Worm (Caenorhabditis elegans) whole organism, young adult: Measurements from ENCODE around the gene Y66C5A.2.

Experiments
- B0336.3 ChIP-seq: fragments of 200-800 bp; sonication (Bioruptor generic); IDR thresholded peaks from 2 replicates; pipeline ENCODE4 v1.3.6; 2022; ENCODE audit warnings: missing genetic modification characterization, missing compliant biosample characterization
- C17E4.6 ChIP-seq: fragments of 200-800 bp; sonication (Bioruptor generic); IDR thresholded peaks from 2 replicates; pipeline ENCODE4 v1.3.6; 2022; ENCODE audit warnings: missing genetic modification reagents, missing genetic modification characterization, missing compliant biosample characterization
- F39B2.1 ChIP-seq: fragments of 200-800 bp; sonication (Bioruptor generic); IDR thresholded peaks from 2 replicates; pipeline ENCODE4 v1.3.6; 2022; ENCODE audit warnings: missing genetic modification reagents, missing genetic modification characterization, missing compliant biosample characterization
- F49E8.2 ChIP-seq: sonication (generic microtip); optimal IDR thresholded peaks from 3 replicates; lab custom pipeline; 2017; ENCODE audit warnings: missing genetic modification characterization, mild to moderate bottlenecking, missing compliant biosample characterization, antibody characterized with exemption, moderate library complexity; ENCODE audit not compliant: insufficient read depth
- F57A8.1 ChIP-seq: fragments of 200-800 bp; sonication (Bioruptor generic); optimal IDR thresholded peaks from 2 replicates; lab custom pipeline; 2018; ENCODE audit warnings: mild to moderate bottlenecking, missing genetic modification characterization, moderate library complexity, missing compliant biosample characterization
- F57C9.4 ChIP-seq: sonication (generic microtip); optimal IDR thresholded peaks from 2 replicates; lab custom pipeline; 2017; ENCODE audit warnings: mild to moderate bottlenecking, missing genetic modification characterization, missing compliant biosample characterization
- Y53F4B.3 ChIP-seq: fragments of 200-800 bp; sonication (Bioruptor generic); IDR thresholded peaks from 2 replicates; pipeline ENCODE4 v1.3.6; 2022; ENCODE audit warnings: missing genetic modification reagents, missing genetic modification characterization, missing compliant biosample characterization
- Y56A3A.18 ChIP-seq: fragments of 200-800 bp; sonication (Bioruptor generic); IDR thresholded peaks from 2 replicates; pipeline ENCODE4 v1.3.6; 2022; ENCODE audit warnings: missing genetic modification reagents, missing genetic modification characterization, missing compliant biosample characterization
- Y79H2A.3 ChIP-seq: fragments of 200-800 bp; sonication (Bioruptor generic); conservative IDR thresholded peaks from 2 replicates; pipeline ENCODE4 v1.3.6; 2022; ENCODE audit warnings: missing genetic modification reagents, missing genetic modification characterization, missing compliant biosample characterization
- atf-7 ChIP-seq: sonication (generic microtip); optimal IDR thresholded peaks from 2 replicates; lab custom pipeline; 2017; ENCODE audit warnings: mild to moderate bottlenecking, missing genetic modification characterization, missing compliant biosample characterization
- bed-1 ChIP-seq: fragments of 200-800 bp; sonication (Bioruptor generic); IDR thresholded peaks from 2 replicates; pipeline ENCODE4 v1.3.6; 2022; ENCODE audit warnings: missing genetic modification reagents, missing genetic modification characterization, missing compliant biosample characterization
- cebp-1 ChIP-seq, 2 experiments: fragments of 200-800 bp in 1 of 2; sonication (Bioruptor generic) in 1 of 2; sonication (generic microtip) in 1 of 2; IDR thresholded peaks in 1 of 2; optimal IDR thresholded peaks in 1 of 2; 2 replicates each; pipeline versions ENCODE4 v1.3.6 to Lab custom; 2017 to 2022; ENCODE audit warnings: missing compliant biosample characterization in 2 of 2, missing genetic modification characterization in 2 of 2, mild to moderate bottlenecking in 1 of 2, missing genetic modification reagents in 1 of 2, moderate library complexity in 1 of 2
- cebp-2 ChIP-seq: fragments of 200-800 bp; sonication (Bioruptor generic); IDR thresholded peaks from 2 replicates; pipeline ENCODE4 v1.3.6; 2022; ENCODE audit warnings: missing genetic modification characterization, missing compliant biosample characterization
- ceh-58 ChIP-seq: fragments of 200-800 bp; sonication (Bioruptor generic); IDR thresholded peaks from 2 replicates; pipeline ENCODE4 v1.3.6; 2022; ENCODE audit warnings: missing genetic modification characterization, missing compliant biosample characterization
- dox-1 ChIP-seq: fragments of 200-800 bp; sonication (Bioruptor generic); IDR thresholded peaks from 2 replicates; pipeline ENCODE4 v1.3.6; 2022; ENCODE audit warnings: missing genetic modification reagents, missing genetic modification characterization, missing compliant biosample characterization
- dpl-1 ChIP-seq: fragments of 150-350 bp; optimal IDR thresholded peaks from 2 replicates; lab custom pipeline; 2014; ENCODE audit warnings: missing biosample characterization, missing genetic modification reagents, missing genetic modification characterization
- efl-1 ChIP-seq: fragments of 150-350 bp; optimal IDR thresholded peaks from 2 replicates; lab custom pipeline; 2014; ENCODE audit warnings: missing biosample characterization, missing genetic modification reagents, missing genetic modification characterization
- egl-44 ChIP-seq: fragments of 200-800 bp; sonication (Bioruptor generic); IDR thresholded peaks from 2 replicates; pipeline ENCODE4 v1.3.6; 2022; ENCODE audit warnings: missing genetic modification reagents, missing genetic modification characterization, missing compliant biosample characterization
- egrh-3 ChIP-seq: fragments of 200-800 bp; sonication (Bioruptor generic); IDR thresholded peaks from 2 replicates; pipeline ENCODE4 v1.3.6; 2022; ENCODE audit warnings: missing genetic modification reagents, missing genetic modification characterization, missing compliant biosample characterization
- ets-4 ChIP-seq: fragments of 200-800 bp; sonication (Bioruptor generic); optimal IDR thresholded peaks from 2 replicates; lab custom pipeline; 2018; ENCODE audit warnings: mild to moderate bottlenecking, missing genetic modification characterization, missing compliant biosample characterization
- gei-17 ChIP-seq: fragments of 200-800 bp; sonication (Bioruptor generic); optimal IDR thresholded peaks from 2 replicates; lab custom pipeline; 2018; ENCODE audit warnings: mild to moderate bottlenecking, missing genetic modification characterization, missing compliant biosample characterization
- hrde-1 ChIP-seq: sonication (generic microtip); optimal IDR thresholded peaks from 2 replicates; lab custom pipeline; 2016; ENCODE audit warnings: missing genetic modification characterization, mild to moderate bottlenecking, missing compliant biosample characterization, moderate library complexity, missing genotype, missing genetic modification reagents, borderline replicate concordance
- hsf-1 ChIP-seq: fragments of 200-800 bp; sonication (Bioruptor generic); IDR thresholded peaks from 2 replicates; pipeline ENCODE4 v1.3.6; 2022; ENCODE audit warnings: missing genetic modification reagents, missing genetic modification characterization, missing compliant biosample characterization
- lag-1 ChIP-seq: fragments of 200-800 bp; sonication (Bioruptor generic); IDR thresholded peaks from 2 replicates; pipeline ENCODE4 v1.3.6; 2022; ENCODE audit warnings: missing genetic modification reagents, missing genetic modification characterization, missing compliant biosample characterization
- lin-40 ChIP-seq: sonication (generic microtip); optimal IDR thresholded peaks from 2 replicates; lab custom pipeline; 2016; ENCODE audit warnings: missing genetic modification characterization, mild to moderate bottlenecking, missing compliant biosample characterization, missing genotype, missing genetic modification reagents
- lsl-1 ChIP-seq: fragments of 200-800 bp; sonication (Bioruptor generic); optimal IDR thresholded peaks from 2 replicates; lab custom pipeline; 2018; ENCODE audit warnings: mild to moderate bottlenecking, missing genetic modification characterization, moderate library complexity, missing compliant biosample characterization
- madf-8 ChIP-seq: fragments of 200-800 bp; sonication (Bioruptor generic); conservative IDR thresholded peaks from 2 replicates; pipeline ENCODE4 v1.3.6; 2022; ENCODE audit warnings: missing genetic modification reagents, missing genetic modification characterization, missing compliant biosample characterization
- mcd-1 ChIP-seq: fragments of 200-800 bp; sonication (Bioruptor generic); IDR thresholded peaks from 2 replicates; pipeline ENCODE4 v1.3.6; 2022; ENCODE audit warnings: missing genetic modification reagents, missing genetic modification characterization, missing compliant biosample characterization
- mel-28 ChIP-seq: sonication (generic microtip); optimal IDR thresholded peaks from 2 replicates; lab custom pipeline; 2016; ENCODE audit warnings: borderline replicate concordance, mild to moderate bottlenecking, missing genetic modification characterization, missing compliant biosample characterization
- nfya-1 ChIP-seq: sonication (generic microtip); optimal IDR thresholded peaks from 2 replicates; lab custom pipeline; 2017; ENCODE audit warnings: antibody characterized with exemption, missing compliant biosample characterization, missing genetic modification characterization, borderline replicate concordance; ENCODE audit not compliant: insufficient read depth
- nfya-2 ChIP-seq: fragments of 200-800 bp; sonication (Bioruptor generic); IDR thresholded peaks from 2 replicates; pipeline ENCODE4 v1.3.6; 2022; ENCODE audit warnings: missing genetic modification reagents, missing genetic modification characterization, missing compliant biosample characterization
- nhr-120 ChIP-seq: fragments of 200-800 bp; sonication (Bioruptor generic); IDR thresholded peaks from 2 replicates; pipeline ENCODE4 v1.3.6; 2022; ENCODE audit warnings: missing genetic modification characterization, missing compliant biosample characterization
- nhr-179 ChIP-seq: sonication (generic microtip); optimal IDR thresholded peaks from 2 replicates; lab custom pipeline; 2016; ENCODE audit warnings: mild to moderate bottlenecking, missing genetic modification characterization, missing compliant biosample characterization
- pha-4 ChIP-seq: fragments of 150-350 bp; sonication (generic microtip); optimal IDR thresholded peaks from 2 replicates; lab custom pipeline; 2014; ENCODE audit warnings: missing biosample characterization, missing genetic modification reagents, missing genetic modification characterization
- sdz-38 ChIP-seq: sonication (generic microtip); optimal IDR thresholded peaks from 2 replicates; lab custom pipeline; 2016; ENCODE audit warnings: missing genotype, missing genetic modification characterization, missing compliant biosample characterization
- snpc-1.1 ChIP-seq: sonication (generic microtip); optimal IDR thresholded peaks from 2 replicates; lab custom pipeline; 2017; ENCODE audit warnings: missing genetic modification characterization, mild to moderate bottlenecking, missing compliant biosample characterization, antibody characterized with exemption, moderate library complexity, missing genotype, missing genetic modification reagents; ENCODE audit not compliant: insufficient read depth
- snpc-4 ChIP-seq, 5 experiments: fragments of 150-350 bp in 1 of 5; sonication (generic microtip) in 4 of 5; optimal IDR thresholded peaks; 2 replicates each; lab custom pipeline; 2014 to 2018; ENCODE audit warnings: missing genetic modification characterization in 5 of 5, missing biosample characterization in 3 of 5, antibody characterized with exemption in 2 of 5, mild to moderate bottlenecking in 2 of 5, missing compliant biosample characterization in 2 of 5, missing genotype in 2 of 5, moderate library complexity in 2 of 5, missing genetic modification reagents in 1 of 5
- somi-1 ChIP-seq: fragments of 200-800 bp; sonication (Bioruptor generic); optimal IDR thresholded peaks from 2 replicates; lab custom pipeline; 2018; ENCODE audit warnings: mild to moderate bottlenecking, missing genetic modification characterization, missing compliant biosample characterization
- sptf-2 ChIP-seq: fragments of 200-800 bp; sonication (Bioruptor generic); optimal IDR thresholded peaks from 2 replicates; lab custom pipeline; 2018; ENCODE audit warnings: mild to moderate bottlenecking, missing genetic modification characterization, missing compliant biosample characterization
- tbp1 ChIP-seq: fragments of 200-800 bp; sonication (Bioruptor generic); optimal IDR thresholded peaks from 2 replicates; lab custom pipeline; 2018; ENCODE audit warnings: mild to moderate bottlenecking, missing genetic modification characterization, missing compliant biosample characterization
- tbx-9 ChIP-seq: sonication (generic microtip); optimal IDR thresholded peaks from 2 replicates; lab custom pipeline; 2016; ENCODE audit warnings: borderline replicate concordance, missing genetic modification characterization, inconsistent platforms, missing compliant biosample characterization
- unc-130 ChIP-seq: sonication (generic microtip); optimal IDR thresholded peaks from 2 replicates; lab custom pipeline; 2016; ENCODE audit warnings: missing genetic modification reagents, missing genetic modification characterization, missing compliant biosample characterization
- xnd-1 ChIP-seq: sonication (generic microtip); optimal IDR thresholded peaks from 2 replicates; lab custom pipeline; 2016; ENCODE audit warnings: missing genotype, missing genetic modification reagents, missing genetic modification characterization, missing compliant biosample characterization
- zfh-2 ChIP-seq: fragments of 200-800 bp; sonication (Bioruptor generic); conservative IDR thresholded peaks from 2 replicates; pipeline ENCODE4 v1.3.6; 2022; ENCODE audit warnings: missing genetic modification reagents, missing genetic modification characterization, missing compliant biosample characterization
- zim-3 ChIP-seq: sonication (generic microtip); optimal IDR thresholded peaks from 2 replicates; lab custom pipeline; 2017; ENCODE audit warnings: mild to moderate bottlenecking, missing genetic modification characterization, moderate library complexity, missing compliant biosample characterization
- ztf-18 ChIP-seq: sonication (generic microtip); optimal IDR thresholded peaks from 2 replicates; lab custom pipeline; 2016; ENCODE audit warnings: missing genotype, mild to moderate bottlenecking, missing genetic modification characterization, missing compliant biosample characterization
- ztf-25 ChIP-seq: fragments of 200-800 bp; sonication (Bioruptor generic); IDR thresholded peaks from 2 replicates; pipeline ENCODE4 v1.3.6; 2022; ENCODE audit warnings: missing genetic modification reagents, missing genetic modification characterization, missing compliant biosample characterization

Y66C5A.2 gene

DNA sequence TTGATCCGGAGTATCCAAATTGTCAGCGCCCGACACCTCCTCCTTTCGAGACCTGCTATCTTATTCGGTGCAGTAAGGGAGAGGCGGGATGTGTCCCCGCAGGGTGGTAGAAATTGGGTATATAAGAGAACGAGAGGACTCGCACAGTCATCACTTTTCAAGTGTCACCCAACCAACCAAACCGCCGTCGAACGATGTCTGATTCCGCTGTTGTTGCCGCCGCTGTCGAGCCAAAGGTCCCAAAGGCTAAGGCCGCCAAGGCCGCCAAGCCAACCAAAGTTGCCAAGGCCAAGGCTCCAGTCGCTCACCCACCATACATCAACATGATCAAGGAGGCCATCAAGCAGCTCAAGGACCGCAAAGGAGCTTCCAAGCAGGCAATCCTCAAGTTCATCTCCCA lies 29.4 kb downstream of the Y66C5A.2 start, which contains the start of gene his-24 (continued):
- no peak for TF ChIP-seq gei-17 (GFP tag; lab: Kevin White, UChicago)
- TF ChIP-seq nfya-1 (tag; lab: Kevin White, UChicago) = no peak
- TF ChIP-seq C17E4.6 = no peak
- no peak for TF ChIP-seq nhr-120 (GFP tag; lab: Robert Waterston, UW)
- no peak for TF ChIP-seq sdz-38 (tag; lab: Kevin White, UChicago)
- no peak for TF ChIP-seq egrh-3 (GFP tag; lab: Robert Waterston, UW)
- TF ChIP-seq snpc-1.1 = no peak
- TF ChIP-seq atf-7 (tag; lab: Kevin White, UChicago) = peak; percentile 13
- no peak for TF ChIP-seq hsf-1 (GFP tag; lab: Robert Waterston, UW)
- peak; percentile 71 for TF ChIP-seq dox-1 (GFP tag; lab: Robert Waterston, UW)
- no peak for TF ChIP-seq ztf-25 (GFP tag; lab: Robert Waterston, UW)
- TF ChIP-seq lsl-1 (GFP tag; lab: Kevin White, UChicago) = no peak
- TF ChIP-seq Y79H2A.3 (GFP tag; lab: Robert Waterston, UW) = no peak
- no peak for TF ChIP-seq xnd-1 (tag; lab: Kevin White, UChicago)
- TF ChIP-seq Y53F4B.3 (GFP tag; lab: Robert Waterston, UW) = no peak
- TF ChIP-seq tbx-9 (tag; lab: Kevin White, UChicago) = no peak
- no peak for TF ChIP-seq zim-3 (tag; lab: Kevin White, UChicago)
- TF ChIP-seq hrde-1 (tag; lab: Kevin White, UChicago) = no peak
- no peak for TF ChIP-seq Y56A3A.18 (GFP tag; lab: Robert Waterston, UW)
- TF ChIP-seq F57C9.4 (tag; lab: Kevin White, UChicago) = no peak
- no peak for TF ChIP-seq somi-1
- no peak for TF ChIP-seq madf-8 (GFP tag; lab: Robert Waterston, UW)
- TF ChIP-seq mel-28 = no peak
- no peak for TF ChIP-seq ceh-58 (GFP tag; lab: Robert Waterston, UW)
- TF ChIP-seq cebp-1 (GFP tag; IDR thresholded peaks at IDR 0.05; lab: Robert Waterston, UW) = no peak
- TF ChIP-seq cebp-1 (tag; optimal IDR thresholded peaks at IDR 0.05; lab: Kevin White, UChicago) = no peak
- no peak for TF ChIP-seq F49E8.2
- TF ChIP-seq lag-1 = no peak

- TF ChIP-seq dox-1 (GFP tag; lab: Robert Waterston, UW) (no peak), nfya-2 (GFP tag; lab: Robert Waterston, UW) (0 out of 2 replicates have a peak, but pooled peaks have one; percentile 61), efl-1 (no peak), egl-44 (no peak), ztf-18 (tag; lab: Kevin White, UChicago) (no peak), unc-130 (GFP tag; lab: Kevin White, UChicago) (no peak), snpc-4 (GFP tag; optimal IDR thresholded peaks at IDR 0.05; lab: Kevin White, UChicago) (no peak), snpc-4 (tag; optimal IDR thresholded peaks at IDR 0.05; lab: Kevin White, UChicago) (no peak), cebp-2 (no peak), mcd-1 (GFP tag; lab: Robert Waterston, UW) (peak; percentile 38), tbp1 (GFP tag; lab: Kevin White, UChicago) (no peak), zfh-2 (GFP tag; lab: Robert Waterston, UW) (peak; percentile 83), F57A8.1 (GFP tag; lab: Kevin White, UChicago) (no peak), lin-40 (tag; lab: Kevin White, UChicago) (no peak), Y53F4B.3 (GFP tag; lab: Robert Waterston, UW) (no peak), hsf-1 (GFP tag; lab: Robert Waterston, UW) (no peak), sptf-2 (GFP tag; lab: Kevin White, UChicago) (no peak), pha-4 (tag; lab: Kevin White, UChicago) (no peak), F39B2.1 (GFP tag; lab: Robert Waterston, UW) (0 out of 2 replicates have a peak, but pooled peaks have one; percentile 42), lsl-1 (GFP tag; lab: Kevin White, UChicago) (no peak), B0336.3 (GFP tag; lab: Robert Waterston, UW) (no peak), ets-4 (GFP tag; lab: Kevin White, UChicago) (no peak), ceh-58 (GFP tag; lab: Robert Waterston, UW) (no peak), dpl-1 (GFP tag; lab: Kevin White, UChicago) (no peak), bed-1 (GFP tag; lab: Robert Waterston, UW) (0 out of 2 replicates have a peak, but pooled peaks have one; percentile 70), nhr-179 (no peak)
These were observed 30.0 kb downstream of the Y66C5A.2 start for ce11 chrX:14490486-14490885.
